Worm (Caenorhabditis elegans): ENCODE results near the gene rpl-43.

DNA sequence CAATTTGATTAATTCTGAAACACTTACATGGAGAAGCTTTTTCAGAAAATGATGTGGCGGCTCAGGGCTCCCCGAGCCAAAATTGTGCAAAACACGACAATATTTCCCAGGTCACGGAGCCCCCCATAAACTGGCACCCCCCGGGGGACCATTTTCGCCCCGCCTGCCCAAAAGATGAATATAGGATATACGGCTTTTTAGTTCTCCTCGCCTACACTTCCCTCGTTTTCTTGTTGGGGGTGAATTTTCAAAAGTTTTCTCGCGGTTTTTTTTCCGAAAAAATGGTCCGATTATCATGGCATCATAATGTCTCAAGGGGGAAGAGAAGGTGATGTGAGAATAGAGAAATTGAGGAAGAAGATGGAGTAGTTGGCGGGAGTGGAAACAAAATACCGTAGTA is 33.0 kb upstream of the rpl-43 start, which contains the start of gene K09E4.4:
- TF ChIP-seq klf-2 (GFP tag; conservative IDR thresholded peaks at IDR 0.05) (no peak), ref-1 (GFP tag; conservative IDR thresholded peaks at IDR 0.05) (no peak), ztf-29 (GFP tag; IDR thresholded peaks at IDR 0.05) (no peak), T22C8.4 (GFP tag; IDR thresholded peaks at IDR 0.05) (no peak), ztf-23 (GFP tag; IDR thresholded peaks at IDR 0.05) (no peak), flt-1 (GFP tag; IDR thresholded peaks at IDR 0.05) (no peak), med-1 (GFP tag; optimal IDR thresholded peaks at IDR 0.05; ENCODE audit: insufficient read depth) (no peak), tab-1 (GFP tag; IDR thresholded peaks at IDR 0.05) (no peak)

Data from whole organism, midembryonic.